Fruit fly (Drosophila melanogaster) ovary, adult (tissue): ENCODE results near the gene Noc3.

Source experiments
- CG17801 ChIP-seq: fragments of 200-800 bp; optimal IDR thresholded peaks from 2 replicates; lab custom pipeline; 2019; ENCODE audit warnings: missing biosample characterization, mild to moderate bottlenecking, missing genetic modification characterization, moderate library complexity; ENCODE audit not compliant: partially characterized antibody

Noc3 gene

dm6 chr3R:7200670-7201069, 46.1 kb downstream of the Noc3 start, which contains the start of gene CG14609:
Gene CG14609, plus strand, starts transcription at chr3R:7200970.
- TF ChIP-seq CG17801 (GFP tag; lab: Kevin White, UChicago): no peak

- no peak for TF ChIP-seq CG17801 (GFP tag; lab: Kevin White, UChicago)
These were observed 46.9 kb downstream of the Noc3 start for dm6 chr3R:7199849-7200248.
